Worm (Caenorhabditis elegans) whole organism, L4 larva: ENCODE measurements around the gene T01H10.11.
A peak's percentile ranks its signal among the peaks of the same experiment; 100 is the strongest.

ENCODE experiments used
- F10B5.3 ChIP-seq: sonication (generic microtip); optimal IDR thresholded peaks from 2 replicates; lab custom pipeline; 2016; ENCODE audit warnings: mild to moderate bottlenecking, missing genetic modification characterization, missing compliant biosample characterization
- R02D3.7 ChIP-seq: fragments of 150-350 bp; sonication (generic microtip); optimal IDR thresholded peaks from 3 replicates; lab custom pipeline; 2014; ENCODE audit warnings: missing biosample characterization, missing genetic modification characterization
- T20F7.1 ChIP-seq: fragments of 200-800 bp; sonication (Bioruptor generic); optimal IDR thresholded peaks from 2 replicates; lab custom pipeline; 2018; ENCODE audit warnings: mild to moderate bottlenecking, missing genetic modification characterization, missing compliant biosample characterization
- Y105C5A.15 ChIP-seq: fragments of 200-800 bp; sonication (Bioruptor generic); IDR thresholded peaks from 2 replicates; pipeline ENCODE4 v1.3.6; 2022; ENCODE audit warnings: missing genetic modification characterization, missing compliant biosample characterization
- aha-1 ChIP-seq: fragments of 150-350 bp; peaks from one replicate; lab custom pipeline; 2014; ENCODE audit warnings: missing biosample characterization, missing genetic modification characterization
- attf-4 ChIP-seq: sonication (generic microtip); optimal IDR thresholded peaks from 3 replicates; lab custom pipeline; 2017; ENCODE audit warnings: missing biosample characterization, missing genetic modification characterization
- ceh-62 ChIP-seq: sonication (generic microtip); optimal IDR thresholded peaks from 2 replicates; lab custom pipeline; 2017; ENCODE audit warnings: missing biosample characterization, missing genetic modification characterization
- ceh-82 ChIP-seq: sonication (generic microtip); optimal IDR thresholded peaks from 2 replicates; lab custom pipeline; 2017; ENCODE audit warnings: missing biosample characterization, missing genetic modification characterization
- daf-12 ChIP-seq: fragments of 150-350 bp; optimal IDR thresholded peaks from 2 replicates; lab custom pipeline; 2014; ENCODE audit warnings: missing biosample characterization, missing genetic modification reagents, missing genetic modification characterization
- duxl-1 ChIP-seq: sonication (generic microtip); optimal IDR thresholded peaks from 2 replicates; lab custom pipeline; 2016; ENCODE audit warnings: mild to moderate bottlenecking, missing genetic modification characterization, moderate library complexity, missing compliant biosample characterization; ENCODE audit not compliant: poor library complexity
- fkh-10 ChIP-seq: fragments of 150-350 bp; optimal IDR thresholded peaks from 2 replicates; lab custom pipeline; 2014; ENCODE audit warnings: missing biosample characterization, missing genetic modification reagents, missing genetic modification characterization
- fos-1 ChIP-seq: fragments of 150-350 bp; optimal IDR thresholded peaks from 2 replicates; lab custom pipeline; 2014; ENCODE audit warnings: missing biosample characterization, missing genetic modification characterization
- hlh-11 ChIP-seq: fragments of 200-800 bp; sonication (Bioruptor generic); optimal IDR thresholded peaks from 2 replicates; lab custom pipeline; 2018; ENCODE audit warnings: mild to moderate bottlenecking, missing genetic modification characterization, missing compliant biosample characterization
- lin-15B ChIP-seq: fragments of 150-350 bp; sonication (generic microtip); optimal IDR thresholded peaks from 3 replicates; lab custom pipeline; 2014; ENCODE audit warnings: missing biosample characterization, missing genetic modification characterization
- madf-9 ChIP-seq: fragments of 200-800 bp; sonication (Bioruptor generic); conservative IDR thresholded peaks from 2 replicates; pipeline ENCODE4 v1.3.6; 2022; ENCODE audit warnings: missing genetic modification reagents, missing genetic modification characterization, missing compliant biosample characterization
- mdl-1 ChIP-seq, 2 experiments: fragments of 150-350 bp in 1 of 2; sonication (generic microtip) in 1 of 2; optimal IDR thresholded peaks; 2 replicates each; lab custom pipeline; 2014 to 2017; ENCODE audit warnings: missing biosample characterization in 2 of 2, missing genetic modification characterization in 2 of 2
- mdt-29 ChIP-seq: fragments of 200-800 bp; sonication (Bioruptor generic); IDR thresholded peaks from 2 replicates; pipeline ENCODE4 v1.3.6; 2022; ENCODE audit warnings: missing genetic modification reagents, missing genetic modification characterization, missing compliant biosample characterization
- mep-1 ChIP-seq: fragments of 150-350 bp; sonication (generic microtip); optimal IDR thresholded peaks from 3 replicates; lab custom pipeline; 2014; ENCODE audit warnings: missing biosample characterization, missing genetic modification characterization
- mxl-2 ChIP-seq: fragments of 200-800 bp; sonication (Bioruptor generic); conservative IDR thresholded peaks from 2 replicates; pipeline ENCODE4 v1.3.6; 2022; ENCODE audit warnings: missing genetic modification reagents, missing genetic modification characterization, missing compliant biosample characterization
- nhr-10 ChIP-seq: fragments of 150-350 bp; optimal IDR thresholded peaks from 2 replicates; lab custom pipeline; 2014; ENCODE audit warnings: missing biosample characterization, missing genetic modification characterization
- nhr-102 ChIP-seq: sonication (generic microtip); optimal IDR thresholded peaks from 2 replicates; lab custom pipeline; 2016; ENCODE audit warnings: mild to moderate bottlenecking, missing genetic modification characterization, moderate library complexity, missing compliant biosample characterization
- nhr-111 ChIP-seq: fragments of 200-800 bp; sonication (Bioruptor generic); optimal IDR thresholded peaks from 2 replicates; lab custom pipeline; 2018; ENCODE audit warnings: mild to moderate bottlenecking, missing genetic modification characterization, missing compliant biosample characterization
- nhr-237 ChIP-seq: sonication (generic microtip); optimal IDR thresholded peaks from 2 replicates; lab custom pipeline; 2017; ENCODE audit warnings: missing biosample characterization, missing genetic modification characterization
- nhr-28 ChIP-seq: fragments of 150-350 bp; optimal IDR thresholded peaks from 2 replicates; lab custom pipeline; 2014; ENCODE audit warnings: missing biosample characterization, missing genetic modification characterization
- nhr-41 ChIP-seq: fragments of 200-800 bp; sonication (Bioruptor generic); IDR thresholded peaks from 2 replicates; pipeline ENCODE4 v1.3.6; 2022; ENCODE audit warnings: missing genetic modification reagents, missing genetic modification characterization, missing compliant biosample characterization
- nhr-6 ChIP-seq: fragments of 150-350 bp; optimal IDR thresholded peaks from 2 replicates; lab custom pipeline; 2014; ENCODE audit warnings: missing biosample characterization, missing genetic modification characterization
- pha-4 ChIP-seq, 2 experiments: fragments of 150-350 bp in 1 of 2; fragments of 200-800 bp in 1 of 2; sonication (Bioruptor generic) in 1 of 2; IDR thresholded peaks in 1 of 2; optimal IDR thresholded peaks in 1 of 2; 2 replicates each; pipeline versions ENCODE4 v1.3.6 to Lab custom; 2014 to 2022; ENCODE audit warnings: missing genetic modification characterization in 2 of 2, missing genetic modification reagents in 2 of 2, missing biosample characterization in 1 of 2, missing compliant biosample characterization in 1 of 2
- php-3 ChIP-seq: fragments of 200-800 bp; sonication (Bioruptor generic); IDR thresholded peaks from 2 replicates; pipeline ENCODE4 v1.3.6; 2022; ENCODE audit warnings: missing genetic modification reagents, missing genetic modification characterization, missing compliant biosample characterization
- pqm-1 ChIP-seq: sonication (generic microtip); optimal IDR thresholded peaks from 2 replicates; lab custom pipeline; 2017; ENCODE audit warnings: missing biosample characterization, missing genetic modification characterization
- set-16 ChIP-seq: fragments of 200-800 bp; sonication (Bioruptor generic); IDR thresholded peaks from 2 replicates; pipeline ENCODE4 v1.3.6; 2022; ENCODE audit warnings: missing genetic modification reagents, missing genetic modification characterization, missing compliant biosample characterization
- tag-97 ChIP-seq: fragments of 200-800 bp; sonication (Bioruptor generic); IDR thresholded peaks from 2 replicates; pipeline ENCODE4 v1.3.6; 2022; ENCODE audit warnings: missing genetic modification characterization, missing compliant biosample characterization
- unc-39 ChIP-seq: sonication (generic microtip); optimal IDR thresholded peaks from 2 replicates; lab custom pipeline; 2017; ENCODE audit warnings: missing biosample characterization, missing genetic modification characterization
- zag-1 ChIP-seq: fragments of 150-350 bp; optimal IDR thresholded peaks from 2 replicates; lab custom pipeline; 2014; ENCODE audit warnings: missing biosample characterization, missing genetic modification characterization
- zip-11 ChIP-seq: fragments of 200-800 bp; sonication (Bioruptor generic); IDR thresholded peaks from 2 replicates; pipeline ENCODE4 v1.3.6; 2022; ENCODE audit warnings: missing genetic modification characterization, missing compliant biosample characterization
- ztf-11 ChIP-seq: fragments of 150-350 bp; optimal IDR thresholded peaks from 2 replicates; lab custom pipeline; 2014; ENCODE audit warnings: missing biosample characterization, missing genetic modification characterization

Gene T01H10.11

ce11 chrX:12106004-12106403, 17.2 kb upstream of the T01H10.11 start (continued):
- peak; percentile 95 for TF ChIP-seq pha-4 (GFP tag; IDR thresholded peaks at IDR 0.05; lab: Robert Waterston, UW)
- TF ChIP-seq pha-4 (tag; optimal IDR thresholded peaks at IDR 0.05; lab: Kevin White, UChicago): no peak
- peak; percentile 92 for TF ChIP-seq nhr-111 (GFP tag; lab: Kevin White, UChicago)
- TF ChIP-seq nhr-28: peak; percentile 60
- TF ChIP-seq nhr-6 (tag; lab: Kevin White, UChicago): peak; percentile 59
- TF ChIP-seq fos-1 (tag; lab: Kevin White, UChicago): no peak
- no peak for TF ChIP-seq ceh-82 (tag; lab: Kevin White, UChicago)
- no peak for TF ChIP-seq set-16 (GFP tag; lab: Robert Waterston, UW)
- peak; percentile 27 to 63 for TF ChIP-seq mdl-1 (tag; optimal IDR thresholded peaks at IDR 0.05; lab: Kevin White, UChicago)
- TF ChIP-seq nhr-10 (tag; lab: Kevin White, UChicago): no peak
- peak; percentile 64 for TF ChIP-seq T20F7.1

- TF ChIP-seq madf-9 (GFP tag; lab: Robert Waterston, UW): no peak
- no peak for TF ChIP-seq mdt-29
- no peak for TF ChIP-seq R02D3.7 (tag; lab: Kevin White, UChicago)
- TF ChIP-seq fos-1 (tag; lab: Kevin White, UChicago): no peak
- TF ChIP-seq ceh-82 (tag; lab: Kevin White, UChicago): no peak
- no peak for TF ChIP-seq lin-15B (tag; lab: Kevin White, UChicago)
- no peak for TF ChIP-seq php-3 (GFP tag; lab: Robert Waterston, UW)
- TF ChIP-seq F10B5.3 (tag; lab: Kevin White, UChicago): no peak
These were observed 14.6 kb upstream of the T01H10.11 start, which contains the start of the genes W03G11.2 and lgc-13 for ce11 chrX:12108517-12109216. Gene W03G11.2 (minus strand): TSS chrX:12108617. Gene lgc-13 (plus strand): TSS chrX:12109166.

- no peak for TF ChIP-seq mep-1 (tag; lab: Kevin White, UChicago)
- TF ChIP-seq unc-39 (tag; lab: Kevin White, UChicago): no peak
- TF ChIP-seq fkh-10 (GFP tag; lab: Kevin White, UChicago): no peak
- no peak for TF ChIP-seq fos-1 (tag; lab: Kevin White, UChicago)
- TF ChIP-seq ceh-62: no peak
- no peak for TF ChIP-seq mxl-2 (GFP tag; lab: Robert Waterston, UW)
- no peak for TF ChIP-seq nhr-41 (GFP tag; lab: Robert Waterston, UW)
- TF ChIP-seq mdt-29: no peak
- no peak for TF ChIP-seq ztf-11
- TF ChIP-seq duxl-1: no peak
These were observed 12.0 kb upstream of the T01H10.11 start, which contains the start of gene lgc-14 for ce11 chrX:12111213-12111612. Gene lgc-14 (plus strand): TSS chrX:12111513.

- TF ChIP-seq fkh-10 (GFP tag; lab: Kevin White, UChicago) (no peak), nhr-102 (no peak), mdt-29 (no peak), mxl-2 (GFP tag; lab: Robert Waterston, UW) (no peak), daf-12 (tag; lab: Kevin White, UChicago) (no peak), Y105C5A.15 (GFP tag; lab: Robert Waterston, UW) (no peak), hlh-11 (tag; lab: Kevin White, UChicago) (no peak), pqm-1 (tag; lab: Kevin White, UChicago) (no peak), T20F7.1 (no peak), aha-1 (tag; lab: Kevin White, UChicago) (no peak), attf-4 (no peak), ceh-62 (no peak), zag-1 (tag; lab: Kevin White, UChicago) (no peak), tag-97 (GFP tag; lab: Robert Waterston, UW) (no peak), nhr-237 (tag; lab: Kevin White, UChicago) (no peak), zip-11 (GFP tag; lab: Robert Waterston, UW) (no peak)
These were observed 9.2 kb upstream of the T01H10.11 start, which contains the start of gene lgc-15 for ce11 chrX:12114024-12114423. Gene lgc-15 (plus strand): TSS chrX:12114324.
